Fruit fly (Drosophila melanogaster): Measurements from ENCODE around the gene Ldsdh1.

The Ldsdh1 gene

dm6 chrX:8125224-8125649 is 43.8 kb upstream of the Ldsdh1 start:
- TF ChIP-seq CG9705 (GFP tag; optimal IDR thresholded peaks at IDR 0.05) (no peak), Vsx2 (GFP tag; optimal IDR thresholded peaks at IDR 0.05; ENCODE audit: partially characterized antibody) (no peak)

DNA sequence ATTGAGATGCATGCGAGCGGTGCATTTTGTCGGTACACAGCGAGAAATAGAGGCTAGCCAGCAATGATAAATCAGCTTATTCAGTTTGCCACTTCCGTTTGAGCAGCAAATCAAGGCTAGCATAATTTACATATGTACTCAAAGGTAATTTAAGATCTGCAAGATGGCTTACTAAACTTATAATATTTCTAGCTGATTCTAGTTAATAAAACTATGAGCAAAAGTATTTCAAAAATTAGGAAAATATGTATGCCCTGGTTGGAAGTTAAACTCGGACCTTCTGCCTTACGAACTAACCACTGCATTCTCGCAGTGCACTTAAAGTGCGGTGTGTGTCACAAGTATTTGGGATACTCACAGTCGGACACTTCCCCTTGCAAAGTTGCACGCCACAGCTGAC is 41.4 kb upstream of the Ldsdh1 start:
- TF ChIP-seq OdsH (GFP tag; optimal IDR thresholded peaks at IDR 0.05) = no peak
- TF ChIP-seq br (GFP tag; optimal IDR thresholded peaks at IDR 0.05) = no peak
- no peak for TF ChIP-seq Hr83 (GFP tag; optimal IDR thresholded peaks at IDR 0.05; ENCODE audit: poor library complexity, severe bottlenecking)
- no peak for TF ChIP-seq dl (GFP tag; optimal IDR thresholded peaks at IDR 0.05; ENCODE audit: insufficient read depth in 1 of 2, partially characterized antibody in 2 of 2)
- no peak for TF ChIP-seq Rel (GFP tag; optimal IDR thresholded peaks at IDR 0.05)
- no peak for TF ChIP-seq Rel (tag; optimal IDR thresholded peaks at IDR 0.05)
- TF ChIP-seq usp (GFP tag; optimal IDR thresholded peaks at IDR 0.05) = no peak
- TF ChIP-seq ey (GFP tag; optimal IDR thresholded peaks at IDR 0.05) = no peak
- TF ChIP-seq CG9705 (GFP tag; optimal IDR thresholded peaks at IDR 0.05) = no peak
- TF ChIP-seq CrebA (GFP tag; optimal IDR thresholded peaks at IDR 0.05; ENCODE audit: borderline replicate concordance) = no peak
- no peak for TF ChIP-seq foxo (GFP tag; optimal IDR thresholded peaks at IDR 0.05)
- TF ChIP-seq HLH106 (tag; optimal IDR thresholded peaks at IDR 0.05) = no peak
- no peak for TF ChIP-seq CG32264 (GFP tag; optimal IDR thresholded peaks at IDR 0.05)
- TF ChIP-seq dsf (GFP tag; optimal IDR thresholded peaks at IDR 0.05; ENCODE audit: borderline replicate concordance) = no peak

DNA sequence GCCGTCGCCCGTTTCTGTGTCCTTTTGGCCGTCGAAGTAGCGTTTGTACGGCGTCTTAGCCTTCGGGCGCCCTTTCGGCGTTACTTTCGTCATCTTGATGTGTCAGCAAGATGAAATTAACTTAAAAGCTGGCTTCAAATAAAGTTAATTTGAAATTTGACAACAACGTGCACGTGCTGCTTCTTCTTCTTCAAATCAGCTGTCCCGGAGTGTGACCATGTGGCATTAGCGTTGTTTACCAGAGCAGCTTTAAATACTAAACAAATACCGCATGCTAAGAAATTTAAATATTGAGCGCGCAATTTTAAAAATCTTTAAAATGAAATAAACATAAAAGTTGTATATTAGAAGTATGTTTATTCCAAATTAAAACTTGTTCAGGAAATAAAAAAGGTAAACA is 39.5 kb upstream of the Ldsdh1 start, which contains the start of gene CG2260:
Gene CG2260 (minus strand): TSS at position 209 of the 400 bp plus-strand sequence.
- TF ChIP-seq dsf (GFP tag; optimal IDR thresholded peaks at IDR 0.05; ENCODE audit: borderline replicate concordance) (no peak), br (GFP tag; optimal IDR thresholded peaks at IDR 0.05) (no peak), tai (GFP tag; optimal IDR thresholded peaks at IDR 0.05) (no peak), Rel (GFP tag; optimal IDR thresholded peaks at IDR 0.05) (no peak), Rel (tag; optimal IDR thresholded peaks at IDR 0.05) (no peak)

- TF ChIP-seq Abd-B (GFP tag; optimal IDR thresholded peaks at IDR 0.05) (no peak), dmrt93B (GFP tag; optimal IDR thresholded peaks at IDR 0.05) (no peak), br (GFP tag; optimal IDR thresholded peaks at IDR 0.05) (no peak), HLH106 (tag; optimal IDR thresholded peaks at IDR 0.05) (no peak), Hr78 (GFP tag; optimal IDR thresholded peaks at IDR 0.05) (no peak), h (GFP tag; optimal IDR thresholded peaks at IDR 0.05) (no peak), usp (GFP tag; optimal IDR thresholded peaks at IDR 0.05) (no peak), ey (GFP tag; optimal IDR thresholded peaks at IDR 0.05) (no peak), Myc (optimal IDR thresholded peaks at IDR 0.05) (no peak), pan (optimal IDR thresholded peaks at IDR 0.05) (no peak), Dif (GFP tag; optimal IDR thresholded peaks at IDR 0.05; ENCODE audit: partially characterized antibody) (no peak), Vsx2 (GFP tag; optimal IDR thresholded peaks at IDR 0.05; ENCODE audit: partially characterized antibody) (no peak), lola (GFP tag; optimal IDR thresholded peaks at IDR 0.05) (no peak), tai (GFP tag; optimal IDR thresholded peaks at IDR 0.05) (no peak), Hr83 (GFP tag; optimal IDR thresholded peaks at IDR 0.05; ENCODE audit: poor library complexity, severe bottlenecking) (no peak), woc (GFP tag; optimal IDR thresholded peaks at IDR 0.05) (no peak)
Measured at dm6 chrX:8116813-8117212, 35.4 kb upstream of the Ldsdh1 start, which contains the start of gene CG1575. CG1575 (plus strand) TSS chrX:8117012.

dm6 chrX:8115717-8116311 is 34.4 kb upstream of the Ldsdh1 start, which contains the start of gene Gclc:
Gclc (minus strand) TSS chrX:8116147.
- TF ChIP-seq fru (GFP tag; optimal IDR thresholded peaks at IDR 0.05) (no peak), Myc (optimal IDR thresholded peaks at IDR 0.05) (peak; percentile 48), psq (GFP tag; optimal IDR thresholded peaks at IDR 0.05) (no peak), CG32264 (GFP tag; optimal IDR thresholded peaks at IDR 0.05) (no peak), ey (GFP tag; optimal IDR thresholded peaks at IDR 0.05) (peak; percentile 3), brk (GFP tag; optimal IDR thresholded peaks at IDR 0.05) (no peak), rgr (GFP tag; optimal IDR thresholded peaks at IDR 0.05) (peak; percentile 11), usp (GFP tag; optimal IDR thresholded peaks at IDR 0.05) (no peak), Rel (GFP tag; optimal IDR thresholded peaks at IDR 0.05) (no peak), Rel (tag; optimal IDR thresholded peaks at IDR 0.05) (peak; percentile 83), GATAd (GFP tag; optimal IDR thresholded peaks at IDR 0.05) (no peak), tai (GFP tag; optimal IDR thresholded peaks at IDR 0.05) (no peak), Dif (GFP tag; optimal IDR thresholded peaks at IDR 0.05; ENCODE audit: partially characterized antibody) (no peak)
